Worm (Caenorhabditis elegans): Measurements from ENCODE around the gene F44E5.5.

ce11 chrII:11748494-11748893 lies 11.0 kb upstream of the F44E5.5 start, which contains the start of the genes F44E5.17 and gpb-1:
- TF ChIP-seq unc-130 (tag; optimal IDR thresholded peaks at IDR 0.05) (no peak), pqm-1 (tag; optimal IDR thresholded peaks at IDR 0.05) (no peak)

Data from whole organism, L1 larva.